Fruit fly (Drosophila melanogaster) whole organism, embryonic: ENCODE data around the gene mgr.
A peak's percentile ranks its signal among the peaks of the same experiment; 100 is the strongest.

Experiments
- Bgb ChIP-seq: fragments of 200-800 bp; sonication (Bioruptor generic); IDR thresholded peaks from 2 replicates; pipeline ENCODE4 v1.3.6; 2022; ENCODE audit warnings: missing biosample characterization, missing genetic modification characterization; ENCODE audit not compliant: partially characterized antibody
- CG10147 ChIP-seq: fragments of 200-800 bp; sonication (Bioruptor generic); optimal IDR thresholded peaks from 2 replicates; lab custom pipeline; 2019; ENCODE audit warnings: missing biosample characterization, mild to moderate bottlenecking, missing genetic modification characterization, moderate library complexity
- CG10321 ChIP-seq: fragments of 200-800 bp; sonication (Bioruptor generic); IDR thresholded peaks from 2 replicates; pipeline ENCODE4 v1.3.6; 2022; ENCODE audit warnings: missing biosample characterization, missing genetic modification characterization
- CG10431 ChIP-seq: fragments of 200-800 bp; sonication (Bioruptor generic); optimal IDR thresholded peaks from 3 replicates; lab custom pipeline; 2018; ENCODE audit warnings: missing biosample characterization, mild to moderate bottlenecking, missing genetic modification characterization
- CG13296 ChIP-seq: fragments of 200-800 bp; sonication (Bioruptor generic); optimal IDR thresholded peaks from 3 replicates; lab custom pipeline; 2018; ENCODE audit warnings: missing biosample characterization, mild to moderate bottlenecking, missing genetic modification characterization
- CG16815 ChIP-seq: fragments of 200-800 bp; sonication (Bioruptor generic); optimal IDR thresholded peaks from 3 replicates; lab custom pipeline; 2017; ENCODE audit warnings: missing biosample characterization, mild to moderate bottlenecking, missing genetic modification characterization
- CG17361 ChIP-seq: fragments of 200-800 bp; sonication (Bioruptor generic); IDR thresholded peaks from 3 replicates; pipeline ENCODE4 v1.3.6; 2022; ENCODE audit warnings: missing biosample characterization, missing genetic modification characterization
- CG17912 ChIP-seq: fragments of 200-800 bp; sonication (Bioruptor generic); optimal IDR thresholded peaks from 2 replicates; lab custom pipeline; 2018; ENCODE audit warnings: missing biosample characterization, mild to moderate bottlenecking, missing genetic modification characterization
- CG2202 ChIP-seq: fragments of 200-800 bp; sonication (Bioruptor generic); optimal IDR thresholded peaks from 2 replicates; lab custom pipeline; 2018; ENCODE audit warnings: missing biosample characterization, mild to moderate bottlenecking, missing genetic modification characterization
- CG6175 ChIP-seq: fragments of 200-800 bp; sonication (Bioruptor generic); IDR thresholded peaks from 3 replicates; pipeline ENCODE4 v1.3.6; 2022; ENCODE audit warnings: missing biosample characterization, missing genetic modification characterization
- CG7271 ChIP-seq: fragments of 200-800 bp; sonication (Bioruptor generic); optimal IDR thresholded peaks from 2 replicates; lab custom pipeline; 2018; ENCODE audit warnings: missing biosample characterization, mild to moderate bottlenecking, missing genetic modification characterization, moderate library complexity
- CG7987 ChIP-seq: fragments of 200-800 bp; sonication (Bioruptor generic); optimal IDR thresholded peaks from 2 replicates; lab custom pipeline; 2018; ENCODE audit warnings: missing biosample characterization, mild to moderate bottlenecking, missing genetic modification characterization, moderate library complexity
- CG9437 ChIP-seq: fragments of 200-800 bp; sonication (Bioruptor generic); optimal IDR thresholded peaks from 2 replicates; lab custom pipeline; 2018; ENCODE audit warnings: missing biosample characterization, mild to moderate bottlenecking, missing genetic modification characterization
- CG9797 ChIP-seq: fragments of 200-800 bp; sonication (Bioruptor generic); optimal IDR thresholded peaks from 3 replicates; lab custom pipeline; 2018; ENCODE audit warnings: missing biosample characterization, mild to moderate bottlenecking, missing genetic modification characterization
- CoRest ChIP-seq: fragments of 200-800 bp; sonication (Bioruptor generic); optimal IDR thresholded peaks from 3 replicates; lab custom pipeline; 2018; ENCODE audit warnings: missing biosample characterization, mild to moderate bottlenecking, missing genetic modification characterization, moderate library complexity
- D ChIP-seq, 2 experiments: fragments of 200-800 bp in 1 of 2; fragments of >200 bp in 1 of 2; sonication (Bioruptor generic) in 1 of 2; optimal IDR thresholded peaks; 2 replicates in 1 of 2; 3 replicates in 1 of 2; lab custom pipeline; 2017; ENCODE audit warnings: mild to moderate bottlenecking in 1 of 2, missing biosample characterization in 1 of 2, missing genetic modification characterization in 1 of 2, missing genetic modification reagents in 1 of 2
- D19A ChIP-seq: fragments of 200-800 bp; optimal IDR thresholded peaks from 3 replicates; lab custom pipeline; 2019; ENCODE audit warnings: missing biosample characterization, mild to moderate bottlenecking, missing genetic modification characterization, moderate library complexity
- Dp ChIP-seq: fragments of 200-800 bp; sonication (Bioruptor generic); optimal IDR thresholded peaks from 2 replicates; lab custom pipeline; 2018; ENCODE audit warnings: missing biosample characterization, mild to moderate bottlenecking, missing genetic modification characterization, moderate library complexity
- Drgx ChIP-seq: fragments of 200-800 bp; sonication (Bioruptor generic); IDR thresholded peaks from 2 replicates; pipeline ENCODE4 v1.3.6; 2022; ENCODE audit warnings: missing biosample characterization, missing genetic modification characterization
- Ets97D ChIP-seq: fragments of 200-800 bp; sonication (Bioruptor generic); optimal IDR thresholded peaks from 3 replicates; lab custom pipeline; 2016; ENCODE audit warnings: missing biosample characterization, missing genetic modification characterization
- Fer3 ChIP-seq: fragments of 200-800 bp; sonication (Bioruptor generic); optimal IDR thresholded peaks from 2 replicates; lab custom pipeline; 2018; ENCODE audit warnings: missing biosample characterization, mild to moderate bottlenecking, missing genetic modification characterization, moderate library complexity
- Gsc ChIP-seq: fragments of 200-800 bp; sonication (Bioruptor generic); IDR thresholded peaks from 2 replicates; pipeline ENCODE4 v1.3.6; 2022; ENCODE audit warnings: missing biosample characterization, missing genetic modification characterization
- HLH4C ChIP-seq: fragments of 200-800 bp; sonication (Bioruptor generic); IDR thresholded peaks from 3 replicates; pipeline ENCODE4 v1.3.6; 2022; ENCODE audit warnings: missing biosample characterization, missing genetic modification characterization; ENCODE audit not compliant: partially characterized antibody
- Hr3 ChIP-seq: fragments of 200-800 bp; sonication (Bioruptor generic); optimal IDR thresholded peaks from 3 replicates; lab custom pipeline; 2016; ENCODE audit warnings: missing biosample characterization, missing genetic modification characterization
- Hsf ChIP-seq: fragments of 200-800 bp; sonication (Bioruptor generic); optimal IDR thresholded peaks from 3 replicates; lab custom pipeline; 2016; ENCODE audit warnings: missing biosample characterization, missing genetic modification characterization
- Jarid2 ChIP-seq: fragments of 200-800 bp; sonication (Bioruptor generic); optimal IDR thresholded peaks from 3 replicates; lab custom pipeline; 2017; ENCODE audit warnings: mild to moderate bottlenecking, missing biosample characterization, missing genetic modification reagents, missing genetic modification characterization
- MTF-1 ChIP-seq: fragments of 200-800 bp; sonication (Bioruptor generic); optimal IDR thresholded peaks from 2 replicates; lab custom pipeline; 2018; ENCODE audit warnings: missing biosample characterization, mild to moderate bottlenecking, missing genetic modification characterization, borderline replicate concordance
- Nf-YB ChIP-seq: fragments of 200-800 bp; sonication (Bioruptor generic); optimal IDR thresholded peaks from 3 replicates; lab custom pipeline; 2019; ENCODE audit warnings: missing biosample characterization, mild to moderate bottlenecking, missing genetic modification characterization, moderate library complexity
- Oli ChIP-seq: fragments of 200-800 bp; sonication (Bioruptor generic); optimal IDR thresholded peaks from 2 replicates; lab custom pipeline; 2018; ENCODE audit warnings: missing biosample characterization, mild to moderate bottlenecking, missing genetic modification characterization, moderate library complexity
- PHDP ChIP-seq: fragments of 200-800 bp; sonication (Bioruptor generic); optimal IDR thresholded peaks from 3 replicates; lab custom pipeline; 2018; ENCODE audit warnings: missing biosample characterization, mild to moderate bottlenecking, missing genetic modification characterization, moderate library complexity
- crol ChIP-seq: fragments of 200-800 bp; sonication (Bioruptor generic); IDR thresholded peaks from 2 replicates; pipeline ENCODE4 v1.3.6; 2022; ENCODE audit warnings: missing biosample characterization, missing genetic modification characterization
- esg ChIP-seq: fragments of 200-800 bp; sonication (Bioruptor generic); conservative IDR thresholded peaks from 2 replicates; pipeline ENCODE4 v1.3.6; 2022; ENCODE audit warnings: missing biosample characterization, missing genetic modification characterization
- fd3F ChIP-seq: fragments of 200-800 bp; sonication (Bioruptor generic); optimal IDR thresholded peaks from 2 replicates; lab custom pipeline; 2018; ENCODE audit warnings: missing biosample characterization, mild to moderate bottlenecking, missing genetic modification characterization, moderate library complexity
- fru ChIP-seq: fragments of >200 bp; optimal IDR thresholded peaks from 2 replicates; lab custom pipeline; 2017
- gem ChIP-seq: fragments of 200-800 bp; sonication (Bioruptor generic); optimal IDR thresholded peaks from 2 replicates; lab custom pipeline; 2019; ENCODE audit warnings: missing biosample characterization, mild to moderate bottlenecking, missing genetic modification characterization, moderate library complexity
- kay ChIP-seq: fragments of 200-800 bp; sonication (Bioruptor generic); optimal IDR thresholded peaks from 2 replicates; lab custom pipeline; 2016; ENCODE audit warnings: missing biosample characterization, missing genetic modification characterization
- lilli ChIP-seq: fragments of 200-800 bp; sonication (Bioruptor generic); optimal IDR thresholded peaks from 3 replicates; lab custom pipeline; 2016; ENCODE audit warnings: missing biosample characterization, missing genetic modification characterization
- otp ChIP-seq: fragments of 200-800 bp; sonication (Bioruptor generic); IDR thresholded peaks from 3 replicates; pipeline ENCODE4, ENCODE4 v1.3.6; 2022; ENCODE audit warnings: missing biosample characterization, missing genetic modification characterization
- pros ChIP-seq: fragments of 200-800 bp; sonication (Bioruptor generic); optimal IDR thresholded peaks from 3 replicates; lab custom pipeline; 2019; ENCODE audit warnings: missing biosample characterization, mild to moderate bottlenecking, missing genetic modification characterization, moderate library complexity
- pum ChIP-seq: fragments of 200-800 bp; sonication (Bioruptor generic); optimal IDR thresholded peaks from 2 replicates; lab custom pipeline; 2016; ENCODE audit warnings: missing biosample characterization, missing genetic modification characterization
- pzg ChIP-seq: fragments of 200-800 bp; sonication (Bioruptor generic); optimal IDR thresholded peaks from 3 replicates; lab custom pipeline; 2018; ENCODE audit warnings: missing biosample characterization, mild to moderate bottlenecking, missing genetic modification characterization, moderate library complexity
- ranshi ChIP-seq: fragments of 200-800 bp; sonication (Bioruptor generic); IDR thresholded peaks from 2 replicates; pipeline ENCODE4 v1.3.6; 2022; ENCODE audit warnings: missing biosample characterization, missing genetic modification characterization
- repo ChIP-seq: fragments of 200-800 bp; sonication (Bioruptor generic); optimal IDR thresholded peaks from 2 replicates; lab custom pipeline; 2016; ENCODE audit warnings: missing biosample characterization, missing genetic modification characterization
- sens-2 ChIP-seq: fragments of 200-800 bp; sonication (Bioruptor generic); IDR thresholded peaks from 2 replicates; pipeline ENCODE4 v1.3.6; 2022; ENCODE audit warnings: missing biosample characterization, missing genetic modification characterization
- slou ChIP-seq: fragments of 200-800 bp; sonication (Bioruptor generic); optimal IDR thresholded peaks from 3 replicates; lab custom pipeline; 2016; ENCODE audit warnings: missing biosample characterization, missing genetic modification characterization
- slp2 ChIP-seq: fragments of 200-800 bp; sonication (Bioruptor generic); optimal IDR thresholded peaks from 2 replicates; lab custom pipeline; 2016; ENCODE audit warnings: missing biosample characterization, missing genetic modification characterization
- tll ChIP-seq, 2 experiments: fragments of 200-800 bp in 1 of 2; fragments of >200 bp in 1 of 2; sonication (Bioruptor generic) in 1 of 2; optimal IDR thresholded peaks; 2 replicates each; lab custom pipeline; 2017 to 2019; ENCODE audit warnings: missing biosample characterization in 2 of 2, missing genetic modification characterization in 2 of 2, mild to moderate bottlenecking in 1 of 2, moderate library complexity in 1 of 2
- trh ChIP-seq: fragments of 200-800 bp; sonication (Bioruptor generic); optimal IDR thresholded peaks from 2 replicates; lab custom pipeline; 2016; ENCODE audit warnings: missing biosample characterization, missing genetic modification characterization

The mgr gene

DNA sequence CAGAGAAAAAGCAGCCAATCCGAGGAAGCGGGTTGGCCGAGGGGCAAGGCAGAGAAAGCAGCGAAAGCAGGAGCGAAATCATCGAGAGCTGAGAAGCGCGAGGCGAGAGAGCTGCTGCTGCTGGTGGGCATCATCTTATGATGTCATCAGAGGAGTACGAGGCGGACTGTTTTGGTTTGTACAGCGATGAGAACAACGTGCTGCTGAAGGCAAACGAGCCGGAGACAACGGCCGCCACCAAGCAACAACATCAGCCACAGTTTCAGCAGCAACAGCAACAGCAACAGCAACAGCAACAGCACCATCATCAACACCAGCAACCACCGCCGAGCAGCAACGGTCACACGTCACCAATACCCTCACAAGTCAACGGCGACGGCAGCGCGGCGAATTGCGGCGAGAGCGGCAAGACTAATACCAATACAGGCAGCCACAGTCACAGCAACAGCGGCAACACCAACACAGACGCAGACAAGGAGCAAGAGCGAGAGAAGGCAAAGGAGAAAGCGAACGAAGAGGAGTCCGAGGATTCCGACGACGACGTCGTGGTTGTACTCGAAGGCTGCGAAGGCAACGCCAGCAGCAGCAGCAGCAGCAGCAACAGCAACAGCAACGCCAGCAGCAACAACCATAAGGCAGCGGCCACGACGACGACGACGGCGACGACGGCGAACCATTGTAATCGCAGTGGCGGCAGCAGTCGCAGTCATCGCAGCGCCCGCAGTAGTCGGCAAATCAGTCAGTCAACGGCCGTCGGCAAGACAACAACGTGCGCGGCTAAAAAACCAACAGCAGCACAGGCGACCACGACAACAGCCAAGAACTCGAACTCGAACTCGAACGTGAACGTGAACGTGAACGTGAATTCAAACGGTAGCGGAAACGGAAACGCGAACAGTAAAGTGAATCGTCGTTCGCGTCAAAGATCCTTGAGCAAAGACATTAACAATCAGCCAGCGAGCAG is 37.3 kb downstream of the mgr start (continued):
- TF ChIP-seq CG10147 (GFP tag; lab: Kevin White, UChicago) = no peak
- no peak for TF ChIP-seq Hsf (GFP tag; lab: Kevin White, UChicago)
- TF ChIP-seq tll (GFP tag; optimal IDR thresholded peaks at IDR 0.05; lab: Kevin White, UChicago) = peak in 1 of 2 experiments; percentile 96
- TF ChIP-seq CG9797 (GFP tag; lab: Kevin White, UChicago) = no peak
- TF ChIP-seq Dp (GFP tag; lab: Kevin White, UChicago) = no peak
- TF ChIP-seq lilli (GFP tag; lab: Kevin White, UChicago) = no peak
- TF ChIP-seq CG2202 (tag; lab: Kevin White, UChicago) = no peak
- no peak for TF ChIP-seq CG13296 (GFP tag; lab: Kevin White, UChicago)
- no peak for TF ChIP-seq Hr3 (GFP tag; lab: Kevin White, UChicago)
- TF ChIP-seq CG9437 = no peak
- TF ChIP-seq CG10431 (GFP tag; lab: Kevin White, UChicago) = no peak
- peak; percentile 100 for TF ChIP-seq pros (GFP tag; lab: Kevin White, UChicago)
- peak; percentile 99 for TF ChIP-seq Jarid2
- no peak for TF ChIP-seq ranshi (GFP tag; lab: Robert Waterston, UW)
- peak; percentile 37 for TF ChIP-seq Ets97D (GFP tag; lab: Kevin White, UChicago)
- no peak for TF ChIP-seq D (optimal IDR thresholded peaks at IDR 0.05; lab: Kevin White, UChicago)
- TF ChIP-seq D (GFP tag; optimal IDR thresholded peaks at IDR 0.05; lab: Kevin White, UChicago) = no peak
- TF ChIP-seq pum (GFP tag; lab: Kevin White, UChicago) = no peak
- no peak for TF ChIP-seq Drgx (GFP tag; lab: Robert Waterston, UW)
- no peak for TF ChIP-seq sens-2
- no peak for TF ChIP-seq gem (tag; lab: Kevin White, UChicago)
- no peak for TF ChIP-seq PHDP
- no peak for TF ChIP-seq fru (lab: Kevin White, UChicago)
- TF ChIP-seq CG7271 (tag; lab: Kevin White, UChicago) = no peak
- no peak for TF ChIP-seq repo (GFP tag; lab: Kevin White, UChicago)
- TF ChIP-seq CG10321 = no peak
- peak; percentile 26; the same call in 1 of the 2 replicates for TF ChIP-seq crol (GFP tag; lab: Robert Waterston, UW)
- no peak for TF ChIP-seq slp2
- TF ChIP-seq CG17912 = no peak
- no peak for TF ChIP-seq Gsc (GFP tag; lab: Robert Waterston, UW)
- no peak for TF ChIP-seq trh (GFP tag; lab: Kevin White, UChicago)
- peak; percentile 69; the same call in 2 of the 3 replicates for TF ChIP-seq CG6175
- peak; percentile 36; the same call in 1 of the 2 replicates for TF ChIP-seq Bgb (GFP tag; lab: Robert Waterston, UW)
- no peak for TF ChIP-seq CG7987
- no peak for TF ChIP-seq CG16815 (GFP tag; lab: Kevin White, UChicago)
- TF ChIP-seq pzg (GFP tag; lab: Kevin White, UChicago) = no peak
- no peak for TF ChIP-seq slou (GFP tag; lab: Kevin White, UChicago)
- 0 out of 3 replicates have a peak, but pooled peaks have one; percentile 31 for TF ChIP-seq HLH4C (GFP tag; lab: Robert Waterston, UW)
- TF ChIP-seq kay (GFP tag; lab: Kevin White, UChicago) = no peak
- TF ChIP-seq D19A = peak; percentile 1
- no peak for TF ChIP-seq Fer3 (tag; lab: Kevin White, UChicago)
- no peak for TF ChIP-seq esg (GFP tag; lab: Robert Waterston, UW)
- TF ChIP-seq otp (GFP tag; lab: Robert Waterston, UW) = 0 out of 3 replicates have a peak, but pooled peaks have one; percentile 7
- TF ChIP-seq CG17361 = no peak
- no peak for TF ChIP-seq fd3F (GFP tag; lab: Kevin White, UChicago)
- no peak for TF ChIP-seq MTF-1
- TF ChIP-seq Nf-YB (GFP tag; lab: Kevin White, UChicago) = peak; percentile 96
- TF ChIP-seq Oli (tag; lab: Kevin White, UChicago) = no peak
- peak; percentile 6 for TF ChIP-seq CoRest (tag; lab: Kevin White, UChicago)
